Fruit fly (Drosophila melanogaster): Measurements from ENCODE around the gene CG13623.

Gene CG13623

DNA sequence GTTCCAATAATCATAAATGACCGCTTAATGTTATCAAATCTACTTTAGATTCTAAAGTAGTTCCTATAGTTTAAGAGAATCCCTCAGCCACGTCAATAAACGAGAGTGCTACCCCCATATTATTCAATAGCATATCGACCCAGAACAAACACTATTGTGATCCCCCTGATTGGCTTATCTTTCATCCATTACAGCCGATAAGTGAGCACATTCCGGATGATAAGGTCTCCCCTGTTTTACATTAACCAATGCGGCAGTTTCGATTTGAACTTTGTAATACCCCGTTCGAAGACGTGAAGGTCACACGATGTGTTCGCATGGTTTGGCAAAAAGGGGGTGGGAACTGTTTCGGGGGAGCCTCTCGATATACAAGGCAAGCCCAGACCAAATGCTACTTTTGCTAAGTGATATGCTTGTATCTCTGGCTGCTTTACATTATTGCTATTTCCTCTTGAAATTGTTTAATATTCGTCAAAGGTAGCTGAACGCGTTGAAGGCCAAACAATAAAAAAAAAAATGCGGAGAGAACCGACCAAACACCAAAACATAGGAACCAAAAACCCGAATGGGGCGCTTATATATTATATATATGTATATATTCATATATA is 33.9 kb upstream of the CG13623 start:
- TF ChIP-seq noc (tag; optimal IDR thresholded peaks at IDR 0.05) = no peak

DNA sequence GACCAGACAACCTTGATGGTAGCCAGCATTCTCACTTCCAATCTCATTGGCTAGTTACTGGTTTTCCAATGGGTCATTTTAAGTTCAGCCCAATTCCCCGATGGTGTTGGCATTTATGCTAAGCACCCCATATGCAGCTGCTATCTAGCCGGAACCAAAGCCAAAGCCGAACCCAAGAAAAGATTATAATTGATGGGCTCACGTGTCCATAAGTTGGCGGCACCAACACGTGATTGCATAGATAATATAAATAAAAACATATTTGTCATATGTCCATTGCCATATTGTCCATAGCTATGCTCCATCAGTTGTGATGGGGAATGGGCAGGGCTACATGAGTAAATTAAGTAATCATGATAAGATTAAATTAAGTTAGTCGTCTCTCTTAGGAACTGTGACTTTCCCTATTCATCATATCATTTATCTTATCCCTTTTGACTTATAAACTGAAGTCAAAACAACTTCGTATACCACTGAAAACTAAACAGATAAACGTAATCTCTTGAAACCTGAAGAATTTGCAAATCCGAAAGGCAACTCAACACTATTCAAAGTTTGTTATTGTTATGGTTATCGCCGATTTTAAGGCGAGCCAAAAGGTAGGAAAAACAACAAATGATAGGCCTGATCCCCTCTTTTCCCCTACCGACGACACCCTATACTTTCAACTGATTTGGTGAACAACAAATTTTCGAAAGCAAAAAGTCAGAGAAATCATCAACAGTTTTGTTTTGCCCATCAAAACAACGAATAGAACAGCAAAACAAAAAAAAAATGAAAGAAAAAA is 32.9 kb upstream of the CG13623 start:
- TF ChIP-seq noc (tag; optimal IDR thresholded peaks at IDR 0.05) = peak; percentile 39

DNA sequence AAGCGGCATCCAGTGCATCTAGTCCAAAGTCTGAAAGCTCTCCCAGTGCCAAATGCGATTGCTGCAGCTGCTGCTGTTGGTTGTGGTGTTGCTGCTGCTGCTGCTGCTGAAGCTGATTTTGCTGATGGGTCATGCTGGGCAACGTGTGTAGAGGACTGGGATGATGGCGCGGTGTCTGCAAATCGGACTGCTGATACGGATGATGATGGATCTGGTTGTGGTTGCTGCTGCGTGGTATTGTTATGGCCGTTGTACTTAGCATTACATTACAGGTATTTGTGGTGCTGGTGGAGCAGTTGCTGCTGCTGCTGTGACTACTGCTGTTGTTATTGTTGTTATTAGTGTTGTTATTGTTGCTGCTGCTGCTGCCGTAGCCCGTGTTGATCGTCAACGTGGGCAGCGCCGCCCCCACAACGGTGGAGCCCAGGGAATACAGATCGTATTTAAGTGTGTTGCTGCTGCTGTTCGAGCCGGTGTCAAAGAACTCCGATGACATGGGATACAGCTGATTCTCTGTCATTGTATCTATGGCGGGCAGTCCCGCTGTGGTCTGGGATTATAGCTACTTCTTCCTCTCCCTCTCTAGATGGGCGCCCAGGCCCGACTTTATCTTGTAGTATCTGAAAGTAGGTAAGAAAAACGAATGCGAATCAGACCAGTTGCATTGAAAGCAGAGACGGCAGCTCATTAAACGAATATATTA is 32.1 kb upstream of the CG13623 start:
- no peak for TF ChIP-seq noc (tag; optimal IDR thresholded peaks at IDR 0.05)

DNA sequence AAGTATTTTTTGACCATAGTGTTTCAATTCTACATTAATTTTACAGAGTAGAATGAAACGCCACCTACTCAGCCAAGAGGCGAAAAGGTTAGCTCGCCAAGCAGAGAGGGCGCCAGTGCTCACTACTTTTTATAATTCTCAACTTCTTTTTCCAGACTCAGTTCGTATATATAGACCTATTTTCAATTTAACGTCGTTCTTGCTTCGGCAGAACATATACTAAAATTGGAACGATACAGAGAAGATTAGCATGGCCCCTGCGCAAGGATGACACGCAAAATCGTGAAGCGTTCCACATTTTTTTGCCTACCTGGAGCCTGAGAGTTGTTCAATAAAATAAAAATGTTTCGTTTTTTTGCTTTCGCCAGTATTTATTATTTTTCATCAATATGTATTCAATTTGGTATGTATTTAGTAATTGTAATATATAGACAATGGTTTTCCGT is 26.7 kb upstream of the CG13623 start:
- no peak for TF ChIP-seq noc (tag; optimal IDR thresholded peaks at IDR 0.05)

DNA sequence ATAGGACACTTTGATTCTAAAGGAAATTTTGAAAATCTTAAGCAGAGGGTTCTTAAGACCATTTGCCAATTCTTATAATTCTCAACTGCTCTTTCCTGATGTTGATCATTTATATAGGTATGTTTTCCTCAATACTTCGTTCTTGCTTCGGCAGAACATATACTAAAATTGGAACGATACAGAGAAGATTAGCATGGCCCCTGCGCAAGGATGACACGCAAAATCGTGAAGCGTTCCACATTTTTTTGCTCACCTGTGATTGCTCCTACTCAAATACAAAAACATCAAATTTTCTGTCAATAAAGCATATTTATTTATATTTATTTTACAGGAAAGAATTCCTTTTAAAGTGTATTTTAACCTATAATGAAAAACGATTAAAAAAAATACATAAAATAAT is 26.2 kb upstream of the CG13623 start:
- no peak for TF ChIP-seq noc (tag; optimal IDR thresholded peaks at IDR 0.05)

DNA sequence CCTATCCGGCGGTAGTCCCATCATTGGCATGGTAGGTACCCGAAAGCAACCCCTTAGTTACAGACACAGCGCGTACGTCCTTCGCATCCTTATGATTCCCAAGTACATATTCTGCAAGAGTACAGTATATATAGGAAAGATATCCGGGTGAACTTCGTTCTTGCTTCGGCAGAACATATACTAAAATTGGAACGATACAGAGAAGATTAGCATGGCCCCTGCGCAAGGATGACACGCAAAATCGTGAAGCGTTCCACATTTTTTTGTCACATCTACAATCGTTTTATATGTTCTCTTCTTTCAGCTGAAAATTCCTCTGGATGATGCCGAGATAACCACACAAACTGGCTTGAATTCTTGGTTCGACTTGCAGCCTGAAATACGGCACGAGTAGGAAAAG is 25.6 kb upstream of the CG13623 start:
- no peak for TF ChIP-seq noc (tag; optimal IDR thresholded peaks at IDR 0.05)

DNA sequence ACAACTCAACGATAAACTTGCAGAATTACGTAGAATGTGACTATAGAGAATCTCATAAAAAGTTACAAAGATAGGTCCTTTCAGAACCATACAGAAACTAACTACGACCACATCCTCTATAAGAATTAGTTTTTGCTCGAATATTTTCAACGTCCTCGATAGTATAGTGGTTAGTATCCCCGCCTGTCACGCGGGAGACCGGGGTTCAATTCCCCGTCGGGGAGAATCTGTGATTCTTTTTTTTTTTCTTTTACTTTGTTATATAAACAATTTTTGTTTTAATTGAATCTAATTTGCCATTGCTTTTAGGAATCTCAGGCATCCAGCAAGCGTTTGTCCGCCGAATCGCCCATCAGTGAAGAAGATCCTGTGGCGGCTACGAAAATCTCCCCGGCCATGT is 24.8 kb upstream of the CG13623 start:
- no peak for TF ChIP-seq noc (tag; optimal IDR thresholded peaks at IDR 0.05)

DNA sequence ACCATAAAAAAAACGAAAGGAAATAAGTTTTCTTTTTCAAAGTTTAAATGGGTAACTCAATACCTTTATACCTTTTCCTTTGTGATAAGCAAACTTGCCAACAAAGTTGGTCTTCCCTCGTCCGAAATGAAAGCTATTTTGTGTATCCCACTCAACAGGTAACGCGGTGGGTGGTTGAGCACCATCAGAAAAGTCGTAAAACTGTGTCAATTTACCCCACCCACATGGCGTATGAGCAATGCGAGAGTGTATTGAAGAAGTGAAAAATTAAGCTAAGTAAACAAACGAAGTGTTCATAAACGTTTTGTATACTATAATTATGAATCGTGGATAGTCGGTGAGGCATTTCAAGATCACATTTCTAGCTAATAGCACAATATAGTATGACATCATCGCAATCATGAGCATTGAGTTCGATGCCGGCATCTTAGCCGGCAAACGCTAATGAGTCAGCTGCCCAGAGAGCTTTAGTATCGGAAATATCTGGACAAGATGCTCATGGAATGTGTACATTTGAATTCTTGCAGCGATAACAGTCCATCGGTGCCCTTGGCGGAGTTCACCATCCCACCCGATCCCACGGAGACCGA is 20.5 kb upstream of the CG13623 start:
- TF ChIP-seq noc (tag; optimal IDR thresholded peaks at IDR 0.05) = no peak

DNA sequence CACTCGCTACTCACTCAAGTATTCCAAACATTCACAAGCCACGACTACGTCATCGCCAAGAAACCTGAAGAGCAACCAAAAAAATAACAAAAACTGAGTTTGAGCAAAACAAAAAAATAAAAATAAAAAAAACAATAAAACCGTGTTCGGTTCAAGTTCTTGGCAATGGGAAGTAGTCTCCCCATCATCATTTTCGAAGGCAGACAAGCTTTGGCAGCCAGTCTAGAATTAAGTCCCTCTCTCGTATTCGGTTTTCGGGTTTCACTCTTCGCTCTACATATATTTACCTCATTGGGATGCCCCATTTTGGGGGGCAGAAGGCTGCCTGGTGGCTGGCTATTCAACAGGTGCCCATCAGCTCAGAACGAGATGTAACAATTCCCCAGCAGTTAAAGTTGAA is 19.5 kb upstream of the CG13623 start:
- no peak for TF ChIP-seq noc (tag; optimal IDR thresholded peaks at IDR 0.05)

DNA sequence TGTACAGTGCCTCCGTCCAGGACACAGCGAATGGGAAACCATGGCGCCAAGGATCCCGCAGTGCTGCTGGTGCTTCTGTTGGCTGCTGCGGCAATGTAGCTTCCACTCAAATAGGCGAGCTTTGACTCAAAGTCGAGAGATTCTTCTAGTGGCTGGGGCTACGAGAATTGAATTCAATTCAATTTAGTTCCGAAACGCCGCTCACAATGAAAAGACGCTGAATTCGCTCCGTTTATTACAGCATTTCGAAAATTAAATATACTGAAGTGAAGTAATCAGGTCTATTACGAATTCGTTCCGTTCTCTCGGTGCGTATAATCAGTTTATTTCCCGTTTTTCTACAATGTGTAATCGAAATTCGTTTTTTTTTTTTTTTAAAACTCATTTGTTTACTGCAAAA is 18.5 kb upstream of the CG13623 start:
- TF ChIP-seq noc (tag; optimal IDR thresholded peaks at IDR 0.05) = no peak

DNA sequence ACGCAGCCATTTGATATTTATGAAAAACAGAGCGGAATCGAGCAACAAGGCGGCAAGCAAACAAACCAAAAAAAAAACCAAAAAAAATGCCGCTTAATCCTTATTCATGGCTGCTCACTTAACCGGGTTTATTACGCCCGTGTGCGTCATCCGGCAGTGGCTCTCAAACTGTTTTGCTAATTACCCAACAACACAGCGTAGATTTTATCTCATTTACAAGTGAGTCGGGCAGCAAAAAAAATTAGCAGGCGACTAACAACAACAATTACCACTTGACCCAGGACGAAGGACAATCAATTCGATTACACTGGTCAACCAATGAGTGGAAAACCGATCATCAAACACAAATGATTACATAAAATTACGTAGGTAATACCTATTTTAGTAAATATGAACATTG is 17.9 kb upstream of the CG13623 start:
- no peak for TF ChIP-seq noc (tag; optimal IDR thresholded peaks at IDR 0.05)

DNA sequence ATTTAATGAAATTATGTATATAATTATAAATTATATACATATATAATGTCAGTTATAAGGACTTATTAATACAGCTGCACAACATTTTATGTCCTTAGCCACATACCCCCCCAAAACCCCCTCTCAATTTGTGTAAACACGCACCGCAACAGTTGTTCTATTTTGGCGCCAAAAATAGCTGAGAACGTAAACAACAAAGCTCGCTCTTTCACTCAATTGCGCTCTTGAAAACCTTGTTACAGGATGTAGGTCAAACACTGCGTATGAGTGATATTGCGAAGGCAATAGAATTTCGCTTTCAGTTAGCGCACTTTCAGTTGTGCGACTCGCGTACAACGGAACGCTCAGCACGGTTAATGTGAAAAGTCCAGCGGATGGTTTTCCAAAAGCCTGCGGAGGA is 14.0 kb upstream of the CG13623 start, which contains the start of gene Esyt2:
TSS of gene Esyt2 (plus strand) at position 332 of the 400 bp plus-strand sequence.
- TF ChIP-seq noc (tag; optimal IDR thresholded peaks at IDR 0.05) = no peak

DNA sequence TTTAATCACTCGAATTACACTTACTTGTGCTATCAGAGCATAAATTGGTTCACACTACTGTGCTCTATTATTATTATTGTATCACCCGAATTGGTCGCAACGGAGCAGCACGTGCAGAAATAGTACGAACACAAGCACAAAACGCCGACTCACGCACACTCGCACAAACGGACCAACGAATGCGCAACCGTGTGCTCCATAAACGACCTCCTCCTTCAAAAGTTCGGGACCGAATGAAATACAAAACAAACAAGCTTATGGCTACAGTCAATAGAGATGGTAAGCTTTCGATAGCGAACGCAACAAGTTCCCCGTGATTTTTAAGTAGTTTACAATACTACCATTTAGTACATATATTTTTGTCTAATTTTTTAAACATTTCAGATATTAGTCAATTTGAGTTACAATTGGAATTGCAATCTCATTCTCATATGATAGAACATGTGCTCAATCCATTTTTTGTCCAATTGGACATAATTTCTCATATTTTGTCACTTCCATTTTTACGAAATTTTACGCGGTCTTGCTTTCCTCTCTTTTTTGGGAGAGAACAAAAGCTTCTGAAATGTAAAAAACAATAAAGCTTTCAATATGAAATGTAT is 13.4 kb upstream of the CG13623 start, which contains the start of gene Cftr:
TSS of gene Cftr (minus strand) at position 239 of the 602 bp plus-strand sequence.
- peak; percentile 58 for TF ChIP-seq noc (tag; optimal IDR thresholded peaks at IDR 0.05)

DNA sequence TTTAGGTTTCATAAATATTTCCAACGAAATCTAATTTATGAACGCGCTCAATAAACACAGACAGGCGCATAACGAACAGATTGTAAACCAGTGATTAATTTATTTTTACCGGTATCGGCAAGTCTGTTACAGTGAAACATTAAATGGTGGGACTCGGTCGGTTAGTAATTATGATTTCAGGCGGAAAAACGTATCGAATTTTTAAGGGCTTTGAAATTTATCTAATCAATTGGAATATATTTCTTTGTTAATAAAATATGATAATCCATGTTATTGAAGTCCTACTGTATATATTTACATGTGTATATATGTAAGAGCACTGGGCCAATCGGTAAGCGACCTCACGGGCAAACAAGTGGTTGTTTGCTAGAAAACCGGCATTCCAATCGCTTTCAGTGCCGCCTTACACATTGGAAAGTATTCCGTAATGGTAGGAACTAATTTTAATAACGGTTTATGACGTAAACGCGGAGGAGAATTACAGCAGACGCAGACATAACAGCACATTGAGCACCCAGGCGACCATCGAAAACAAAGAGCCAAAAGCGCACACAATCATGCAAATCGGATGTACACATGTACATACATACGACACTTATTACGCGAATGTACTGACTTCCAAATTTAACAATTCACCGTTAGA is 12.8 kb upstream of the CG13623 start:
- TF ChIP-seq noc (tag; optimal IDR thresholded peaks at IDR 0.05) = peak; percentile 83

DNA sequence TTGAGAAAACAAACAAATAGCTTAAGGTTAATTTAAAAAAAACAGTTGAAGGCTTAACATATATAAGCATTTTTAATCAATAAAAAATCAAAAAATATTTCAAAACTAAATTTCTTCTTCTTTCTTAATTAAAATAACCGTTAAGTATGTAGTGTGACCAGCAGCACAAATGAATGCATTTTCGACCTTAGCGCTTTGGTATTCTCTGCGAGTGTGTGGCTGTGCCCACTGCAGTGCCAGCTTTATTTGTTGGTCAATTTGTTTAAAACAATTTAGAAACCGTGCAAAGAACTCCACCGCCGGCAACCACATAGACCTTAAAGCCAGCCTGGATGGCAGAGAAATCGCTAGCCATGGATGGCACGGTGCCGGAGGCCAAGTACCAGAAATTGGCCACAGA is 2.5 kb downstream of the CG13623 start, which contains the start of gene CG6607:
TSS of gene CG6607 (plus strand) at position 203 of the 400 bp plus-strand sequence.
- no peak for TF ChIP-seq noc (tag; optimal IDR thresholded peaks at IDR 0.05)

All from whole organism, larva.